Worm (Caenorhabditis elegans) whole organism, L2 larva: ENCODE data around the gene srsx-15.

Experiments
- Y55F3AM.14 ChIP-seq: fragments of 200-800 bp; sonication (Bioruptor generic); optimal IDR thresholded peaks from 2 replicates; lab custom pipeline; 2018; ENCODE audit warnings: mild to moderate bottlenecking, missing genetic modification characterization, missing compliant biosample characterization
- ama-1 ChIP-seq: fragments of 150-350 bp; optimal IDR thresholded peaks from 2 replicates; lab custom pipeline; 2018; ENCODE audit warnings: inconsistent platforms
- ceh-82 ChIP-seq: fragments of 150-350 bp; optimal IDR thresholded peaks from 2 replicates; lab custom pipeline; 2014; ENCODE audit warnings: missing biosample characterization, missing genetic modification characterization
- elt-1 ChIP-seq: fragments of 150-350 bp; optimal IDR thresholded peaks from 2 replicates; lab custom pipeline; 2014; ENCODE audit warnings: missing biosample characterization, missing genetic modification characterization
- lin-11 ChIP-seq: fragments of 150-350 bp; sonication (generic microtip); optimal IDR thresholded peaks from 2 replicates; lab custom pipeline; 2014; ENCODE audit warnings: missing biosample characterization, missing genetic modification characterization, inconsistent platforms, mixed read lengths
- lsy-2 ChIP-seq, 2 experiments: fragments of 150-350 bp in 1 of 2; sonication (generic microtip) in 1 of 2; optimal IDR thresholded peaks; 2 replicates each; lab custom pipeline; 2014 to 2017; ENCODE audit warnings: missing biosample characterization in 2 of 2, missing genetic modification characterization in 2 of 2
- nhr-11 ChIP-seq: fragments of 150-350 bp; optimal IDR thresholded peaks from 2 replicates; lab custom pipeline; 2014; ENCODE audit warnings: missing biosample characterization, missing genetic modification characterization
- nhr-77 ChIP-seq: fragments of 150-350 bp; optimal IDR thresholded peaks from 2 replicates; lab custom pipeline; 2014; ENCODE audit warnings: missing biosample characterization, missing genetic modification characterization
- snpc-4 ChIP-seq: fragments of 150-350 bp; optimal IDR thresholded peaks from 2 replicates; lab custom pipeline; 2014; ENCODE audit warnings: missing biosample characterization, missing genetic modification characterization
- unc-39 ChIP-seq: fragments of 150-350 bp; optimal IDR thresholded peaks from 2 replicates; lab custom pipeline; 2014; ENCODE audit warnings: missing biosample characterization, missing genetic modification characterization
- zag-1 ChIP-seq: fragments of 150-350 bp; optimal IDR thresholded peaks from 2 replicates; lab custom pipeline; 2014; ENCODE audit warnings: missing biosample characterization, missing genetic modification characterization

DNA sequence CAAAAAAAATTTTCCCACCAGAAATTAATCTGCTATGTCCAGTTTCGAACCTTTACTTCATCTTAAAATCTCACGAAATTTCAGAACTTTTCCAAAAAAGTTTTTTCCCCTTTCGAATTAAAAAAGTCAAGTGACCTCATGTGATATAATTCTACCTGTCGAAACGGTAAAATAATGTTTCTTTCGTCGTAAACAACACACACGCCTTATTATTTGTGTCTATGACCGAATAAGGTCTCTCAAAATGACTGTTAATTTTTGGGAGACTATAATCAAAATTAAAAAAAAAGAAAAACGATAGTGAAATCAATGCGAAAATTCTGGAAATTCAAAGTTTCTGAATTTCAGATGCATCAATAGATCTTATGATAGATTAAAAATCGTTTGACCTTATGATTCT lies 40.4 kb downstream of the srsx-15 start:
- no peak for TF ChIP-seq lsy-2 (tag; optimal IDR thresholded peaks at IDR 0.05; lab: Kevin White, UChicago)
- TF ChIP-seq nhr-77: no peak
- no peak for TF ChIP-seq unc-39 (tag; lab: Kevin White, UChicago)
- no peak for TF ChIP-seq zag-1 (tag; lab: Kevin White, UChicago)
- no peak for TF ChIP-seq snpc-4
- no peak for TF ChIP-seq Y55F3AM.14 (GFP tag; lab: Kevin White, UChicago)
- no peak for TF ChIP-seq ama-1 (lab: Kevin White, UChicago)
- TF ChIP-seq elt-1 (tag; lab: Kevin White, UChicago): no peak
- no peak for TF ChIP-seq lin-11
- TF ChIP-seq ceh-82 (tag; lab: Kevin White, UChicago): no peak
- no peak for TF ChIP-seq nhr-11
